Worm (Caenorhabditis elegans): ENCODE results near the gene tcer-1.

tcer-1 gene

DNA sequence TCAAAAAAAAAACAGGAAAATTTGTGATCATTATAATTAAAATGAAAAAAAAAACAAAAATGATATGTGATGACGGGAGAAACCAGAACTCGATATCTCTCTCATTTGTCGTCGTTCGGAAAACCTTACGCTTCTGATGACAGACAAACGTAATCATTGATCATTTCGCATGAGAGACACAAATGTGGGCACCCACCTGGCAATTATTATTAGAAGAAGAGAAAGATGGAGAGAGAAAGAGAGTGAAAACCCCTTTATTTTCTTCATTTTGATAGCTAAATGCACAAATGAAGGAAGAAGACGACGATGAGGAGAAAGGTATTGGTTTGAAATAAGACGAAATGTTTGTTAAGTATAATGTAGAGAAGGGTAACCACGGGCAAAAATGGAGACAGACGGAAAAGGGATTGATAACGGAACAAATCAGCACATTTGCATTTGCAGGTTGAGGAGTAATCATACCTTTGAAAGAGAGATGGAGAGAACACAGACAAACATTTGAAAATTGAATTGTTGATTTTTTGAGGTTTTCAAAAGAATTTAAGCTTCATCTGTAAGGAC is 18.7 kb downstream of the tcer-1 start:
- TF ChIP-seq elt-2 (tag; optimal IDR thresholded peaks at IDR 0.05) (peak; percentile 2), ceh-14 (tag; optimal IDR thresholded peaks at IDR 0.05) (peak; percentile 11), ttx-3 (tag; optimal IDR thresholded peaks at IDR 0.05) (no peak), dmd-4 (tag; optimal IDR thresholded peaks at IDR 0.05; ENCODE audit: borderline replicate concordance) (no peak), C38D4.7 (GFP tag; optimal IDR thresholded peaks at IDR 0.05) (no peak), pag-3 (tag; optimal IDR thresholded peaks at IDR 0.05; ENCODE audit: borderline replicate concordance) (no peak), nfya-1 (tag; optimal IDR thresholded peaks at IDR 0.05) (peak; percentile 12)

DNA sequence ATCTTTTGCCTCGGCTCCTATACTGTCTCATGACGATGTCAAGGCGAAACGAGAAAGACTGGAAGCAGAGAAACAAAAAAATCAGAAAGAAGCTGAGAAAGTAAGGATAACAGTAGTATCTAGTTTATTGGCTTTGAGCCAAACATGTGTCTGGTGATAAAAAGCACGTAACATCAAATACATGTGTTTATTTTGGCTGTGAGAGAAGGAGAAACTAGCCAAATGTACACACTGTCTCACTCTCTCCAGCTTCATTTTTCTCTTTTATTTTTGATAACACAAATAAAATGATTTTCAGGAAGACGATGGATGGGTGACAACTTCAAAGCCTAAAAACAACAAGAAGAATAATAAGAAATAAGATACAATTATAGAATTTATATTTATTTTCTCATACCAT is 20.3 kb downstream of the tcer-1 start:
- TF ChIP-seq pha-4 (tag; optimal IDR thresholded peaks at IDR 0.05) (no peak), odd-2 (tag; optimal IDR thresholded peaks at IDR 0.05) (no peak), pros-1 (tag; optimal IDR thresholded peaks at IDR 0.05) (no peak), ceh-31 (tag; optimal IDR thresholded peaks at IDR 0.05) (no peak), hlh-13 (GFP tag; optimal IDR thresholded peaks at IDR 0.05) (no peak), nhr-232 (tag; optimal IDR thresholded peaks at IDR 0.05) (no peak), ceh-30 (tag; optimal IDR thresholded peaks at IDR 0.05) (no peak), gmeb-2 (tag; optimal IDR thresholded peaks at IDR 0.05) (no peak), tbx-7 (tag; optimal IDR thresholded peaks at IDR 0.05) (no peak), K09A11.1 (tag; optimal IDR thresholded peaks at IDR 0.05; ENCODE audit: insufficient read depth) (no peak), npax-4 (tag; optimal IDR thresholded peaks at IDR 0.05) (no peak)

DNA sequence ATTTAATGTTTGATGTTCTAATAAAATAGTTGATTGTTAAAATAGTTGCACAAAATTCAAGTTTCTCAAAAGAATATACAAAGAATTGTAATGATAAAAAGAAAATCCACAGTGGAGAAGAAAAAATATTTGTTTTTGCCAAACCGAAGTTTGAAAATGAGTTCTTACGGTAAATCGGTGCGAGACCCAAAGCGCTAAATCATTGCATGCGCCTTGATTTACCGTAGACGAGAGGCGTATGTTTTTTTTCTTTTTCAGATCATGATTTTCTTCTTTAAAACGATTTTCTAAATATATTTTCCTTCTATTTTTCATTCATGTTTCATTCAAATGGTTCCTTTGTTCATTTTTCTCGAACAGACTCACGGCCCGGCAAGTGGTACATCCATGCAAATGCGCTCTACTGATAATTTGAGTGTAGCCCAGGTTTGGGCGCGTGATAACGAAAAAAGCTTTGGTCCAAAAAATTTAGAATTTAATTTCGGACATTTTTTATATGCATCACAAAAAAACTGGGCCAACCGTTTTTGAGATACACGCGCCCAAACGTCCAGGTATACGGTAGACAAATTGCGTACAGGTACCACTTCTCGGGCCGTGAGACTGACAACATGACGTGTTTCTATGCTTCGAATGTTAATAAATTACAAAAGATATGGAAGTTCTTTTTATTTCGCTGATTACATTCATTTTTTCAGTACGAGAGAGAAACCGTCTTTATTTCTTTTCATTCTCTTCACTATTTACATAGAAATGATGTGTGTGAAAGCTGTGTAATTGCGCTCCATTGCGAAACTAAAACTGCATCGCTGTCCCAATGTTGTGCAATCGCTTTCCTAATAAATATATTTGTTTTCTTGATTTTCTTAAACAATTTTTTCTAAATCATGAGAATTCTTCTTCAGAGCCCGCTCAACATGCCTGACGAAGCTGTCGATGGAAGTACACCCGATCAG is 24.7 kb downstream of the tcer-1 start, which contains the start of gene znf-598:
TSS of gene znf-598 (plus strand) at position 906 of the 956 bp plus-strand sequence.
- no peak for TF ChIP-seq unc-3 (GFP tag; conservative IDR thresholded peaks at IDR 0.05)
- peak; percentile 16 for TF ChIP-seq unc-3 (tag; optimal IDR thresholded peaks at IDR 0.05)
- TF ChIP-seq ceh-22 (tag; optimal IDR thresholded peaks at IDR 0.05): no peak
- peak; percentile 10 for TF ChIP-seq nfya-1 (tag; optimal IDR thresholded peaks at IDR 0.05)

ce11 chrII:7022370-7023001 is 27.4 kb downstream of the tcer-1 start, which contains the start of the genes lst-6 and lst-5:
Gene lst-6 (minus strand): TSS chrII:7022509.
Gene lst-5 (plus strand): TSS chrII:7022913.
- TF ChIP-seq ets-4 (tag; optimal IDR thresholded peaks at IDR 0.05): peak; percentile 11
- TF ChIP-seq dve-1 (tag; optimal IDR thresholded peaks at IDR 0.05): peak; percentile 23
- peak; percentile 58 for TF ChIP-seq tbx-2 (tag; optimal IDR thresholded peaks at IDR 0.05)
- no peak for TF ChIP-seq unc-86 (tag; optimal IDR thresholded peaks at IDR 0.05)
- TF ChIP-seq unc-42 (tag; optimal IDR thresholded peaks at IDR 0.05): peak; percentile 72
- TF ChIP-seq nfya-1 (tag; optimal IDR thresholded peaks at IDR 0.05): peak; percentile 45
- no peak for TF ChIP-seq zip-5 (tag; optimal IDR thresholded peaks at IDR 0.05)
- no peak for TF ChIP-seq tbx-7 (tag; optimal IDR thresholded peaks at IDR 0.05)
- TF ChIP-seq fax-1 (tag; optimal IDR thresholded peaks at IDR 0.05): no peak
- no peak for TF ChIP-seq K02D7.2 (tag; optimal IDR thresholded peaks at IDR 0.05)
- TF ChIP-seq elt-2 (tag; optimal IDR thresholded peaks at IDR 0.05): peak; percentile 86
- TF ChIP-seq hlh-30 (tag; optimal IDR thresholded peaks at IDR 0.05; ENCODE audit: insufficient read depth): peak; percentile 41
- TF ChIP-seq ceh-48 (tag; optimal IDR thresholded peaks at IDR 0.05): peak; percentile 24
- no peak for TF ChIP-seq madf-2 (tag; optimal IDR thresholded peaks at IDR 0.05)

Data from whole organism, late embryonic.